Fruit fly (Drosophila melanogaster): ENCODE data around the gene CG17782.

Gene CG17782

DNA sequence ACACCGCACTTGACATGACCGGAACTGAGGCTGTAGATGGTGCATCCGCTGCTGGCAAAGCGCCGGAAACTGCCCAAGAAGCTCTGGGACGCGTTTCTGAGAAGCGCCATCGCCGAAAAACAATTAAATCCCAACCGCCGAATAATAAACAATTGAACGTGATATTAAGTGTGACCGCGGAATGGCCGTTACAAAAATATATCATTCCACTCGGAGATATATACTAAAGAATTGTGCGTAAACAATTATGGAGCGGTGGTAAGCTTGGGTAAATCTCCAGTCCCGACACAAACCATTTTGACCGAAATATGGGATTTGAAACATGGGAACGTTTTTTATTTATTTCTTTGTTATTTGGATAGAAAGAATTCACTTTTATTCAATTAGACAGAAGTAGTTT lies 12.6 kb downstream of the CG17782 start, which contains the start of gene CG18528 (continued):
- TF ChIP-seq CG6254 (GFP tag; optimal IDR thresholded peaks at IDR 0.05) = no peak
- peak; percentile 66 for TF ChIP-seq CG33213 (GFP tag; optimal IDR thresholded peaks at IDR 0.05)
- no peak for TF ChIP-seq dmrt99B (tag; optimal IDR thresholded peaks at IDR 0.05)
- TF ChIP-seq z (GFP tag; IDR thresholded peaks at IDR 0.05) = no peak
- no peak for TF ChIP-seq CG2889 (GFP tag; IDR thresholded peaks at IDR 0.05)
- no peak for TF ChIP-seq CG10209 (GFP tag; optimal IDR thresholded peaks at IDR 0.05)
- TF ChIP-seq CG5953 (GFP tag; IDR thresholded peaks at IDR 0.05) = no peak
- no peak for TF ChIP-seq Hr3 (GFP tag; optimal IDR thresholded peaks at IDR 0.05)
- TF ChIP-seq Doc3 (GFP tag; IDR thresholded peaks at IDR 0.05; ENCODE audit: partially characterized antibody) = no peak
- no peak for TF ChIP-seq CG12769 (tag; optimal IDR thresholded peaks at IDR 0.05)
- no peak for TF ChIP-seq bab2 (GFP tag; optimal IDR thresholded peaks at IDR 0.05)
- TF ChIP-seq CG10431 (GFP tag; optimal IDR thresholded peaks at IDR 0.05) = no peak
- no peak for TF ChIP-seq insv (GFP tag; optimal IDR thresholded peaks at IDR 0.05)
- no peak for TF ChIP-seq CG7963 (GFP tag; IDR thresholded peaks at IDR 0.05; ENCODE audit: partially characterized antibody)
- no peak for TF ChIP-seq CG18011 (GFP tag; optimal IDR thresholded peaks at IDR 0.05)
- no peak for TF ChIP-seq chinmo (GFP tag; IDR thresholded peaks at IDR 0.05; ENCODE audit: partially characterized antibody)
- no peak for TF ChIP-seq CG13775 (GFP tag; optimal IDR thresholded peaks at IDR 0.05)
- TF ChIP-seq vfl (GFP tag; optimal IDR thresholded peaks at IDR 0.05) = no peak
- peak; percentile 29 for TF ChIP-seq Sin3A (optimal IDR thresholded peaks at IDR 0.05)
- TF ChIP-seq ken (GFP tag; IDR thresholded peaks at IDR 0.05) = no peak
- TF ChIP-seq Meics (GFP tag; optimal IDR thresholded peaks at IDR 0.05) = no peak
- no peak for TF ChIP-seq Lim3 (GFP tag; IDR thresholded peaks at IDR 0.05)
- no peak for TF ChIP-seq Hr78 (GFP tag; optimal IDR thresholded peaks at IDR 0.05)
- TF ChIP-seq Hsf (GFP tag; optimal IDR thresholded peaks at IDR 0.05) = no peak
- TF ChIP-seq tio (GFP tag; optimal IDR thresholded peaks at IDR 0.05) = no peak
- peak; percentile 51 for TF ChIP-seq CG17802 (tag; optimal IDR thresholded peaks at IDR 0.05)
- TF ChIP-seq CG17385 (GFP tag; optimal IDR thresholded peaks at IDR 0.05) = no peak
- TF ChIP-seq Sox102F (GFP tag; optimal IDR thresholded peaks at IDR 0.05) = no peak
- TF ChIP-seq D19A (tag; optimal IDR thresholded peaks at IDR 0.05) = no peak
- no peak for TF ChIP-seq CG1792 (GFP tag; optimal IDR thresholded peaks at IDR 0.05)
- TF ChIP-seq Stat92E (GFP tag; optimal IDR thresholded peaks at IDR 0.05) = no peak
- no peak for TF ChIP-seq CG2129 (GFP tag; IDR thresholded peaks at IDR 0.05; ENCODE audit: partially characterized antibody)
- TF ChIP-seq CG11560 (tag; IDR thresholded peaks at IDR 0.05) = peak; percentile 54; the same call in 1 of the 3 replicates
- no peak for TF ChIP-seq dm (GFP tag; optimal IDR thresholded peaks at IDR 0.05)
- TF ChIP-seq gce (GFP tag; IDR thresholded peaks at IDR 0.05) = no peak
- TF ChIP-seq CG34224 (GFP tag; IDR thresholded peaks at IDR 0.05; ENCODE audit: partially characterized antibody) = no peak
- no peak for TF ChIP-seq Blimp-1 (GFP tag; optimal IDR thresholded peaks at IDR 0.05)
- TF ChIP-seq dan (GFP tag; IDR thresholded peaks at IDR 0.05) = no peak
- TF ChIP-seq CG16815 (GFP tag; optimal IDR thresholded peaks at IDR 0.05) = no peak
- no peak for TF ChIP-seq lilli (GFP tag; optimal IDR thresholded peaks at IDR 0.05)
- peak; percentile 12; the same call in 1 of the 2 replicates for TF ChIP-seq CG4360 (GFP tag; IDR thresholded peaks at IDR 0.05)
- TF ChIP-seq Dbx (GFP tag; IDR thresholded peaks at IDR 0.05) = no peak
- TF ChIP-seq CG16779 (GFP tag; IDR thresholded peaks at IDR 0.05) = no peak
- TF ChIP-seq Dad (GFP tag; optimal IDR thresholded peaks at IDR 0.05) = no peak
- TF ChIP-seq Ptx1 (GFP tag; IDR thresholded peaks at IDR 0.05) = no peak
- TF ChIP-seq YL-1 (GFP tag; optimal IDR thresholded peaks at IDR 0.05) = peak; percentile 15
- TF ChIP-seq E2f1 (GFP tag; IDR thresholded peaks at IDR 0.05) = no peak
- TF ChIP-seq CG11247 (GFP tag; IDR thresholded peaks at IDR 0.05) = no peak
- TF ChIP-seq CG14050 (GFP tag; IDR thresholded peaks at IDR 0.05) = no peak
- TF ChIP-seq CG10979 (tag; optimal IDR thresholded peaks at IDR 0.05) = no peak
- 0 out of 2 replicates have a peak, but pooled peaks have one; percentile 33 for TF ChIP-seq Dref (GFP tag; IDR thresholded peaks at IDR 0.05)

All from whole organism, embryonic.